Worm (Caenorhabditis elegans) whole organism, early embryonic: Measurements from ENCODE around the gene ZC395.4.

Experiments used
- F13C5.2 ChIP-seq: sonication (generic microtip); optimal IDR thresholded peaks from 2 replicates; lab custom pipeline; 2017; ENCODE audit warnings: mild to moderate bottlenecking, missing genetic modification characterization, inconsistent platforms, missing compliant biosample characterization
- aly-1 ChIP-seq: sonication (generic microtip); optimal IDR thresholded peaks from 2 replicates; lab custom pipeline; 2016; ENCODE audit warnings: missing genetic modification characterization, missing compliant biosample characterization
- ama-1 ChIP-seq: fragments of 150-350 bp; optimal IDR thresholded peaks from 2 replicates; lab custom pipeline; 2014
- ceh-36 ChIP-seq: sonication (generic microtip); optimal IDR thresholded peaks from 2 replicates; lab custom pipeline; 2016; ENCODE audit warnings: missing genetic modification characterization, inconsistent platforms, missing compliant biosample characterization
- ets-7 ChIP-seq: sonication (generic microtip); optimal IDR thresholded peaks from 2 replicates; lab custom pipeline; 2016; ENCODE audit warnings: missing genotype, missing genetic modification characterization, missing compliant biosample characterization
- flt-1 ChIP-seq: fragments of 200-800 bp; sonication (Bioruptor generic); IDR thresholded peaks from 2 replicates; pipeline ENCODE4 v1.3.6; 2022; ENCODE audit warnings: missing genetic modification characterization, missing compliant biosample characterization
- hmbx-1 ChIP-seq: sonication (generic microtip); optimal IDR thresholded peaks from 2 replicates; lab custom pipeline; 2016; ENCODE audit warnings: mild to moderate bottlenecking, missing genetic modification characterization, missing compliant biosample characterization
- hmg-4 ChIP-seq: fragments of 200-800 bp; sonication (Bioruptor generic); optimal IDR thresholded peaks from 2 replicates; lab custom pipeline; 2018; ENCODE audit warnings: mild to moderate bottlenecking, missing genetic modification characterization, missing compliant biosample characterization
- hnd-1 ChIP-seq: sonication (generic microtip); optimal IDR thresholded peaks from 2 replicates; lab custom pipeline; 2016; ENCODE audit warnings: missing genetic modification characterization, missing compliant biosample characterization
- pes-1 ChIP-seq: fragments of 200-800 bp; sonication (Bioruptor generic); IDR thresholded peaks from 2 replicates; pipeline ENCODE4 v1.3.6; 2022; ENCODE audit warnings: missing genetic modification reagents, missing genetic modification characterization, missing compliant biosample characterization
- sea-1 ChIP-seq: fragments of 200-800 bp; sonication (Bioruptor generic); conservative IDR thresholded peaks from 2 replicates; pipeline ENCODE4 v1.3.6; 2022; ENCODE audit warnings: missing genetic modification characterization, missing compliant biosample characterization
- tbx-37 ChIP-seq: fragments of 200-800 bp; sonication (Bioruptor generic); conservative IDR thresholded peaks from 2 replicates; pipeline ENCODE4 v1.3.6; 2022; ENCODE audit warnings: missing genetic modification reagents, missing genetic modification characterization, missing compliant biosample characterization
- tra-4 ChIP-seq: sonication (generic microtip); optimal IDR thresholded peaks from 2 replicates; lab custom pipeline; 2017; ENCODE audit warnings: missing genetic modification characterization, missing compliant biosample characterization

ce11 chrIII:5222777-5223176 lies 47.1 kb upstream of the ZC395.4 start:
- no peak for TF ChIP-seq hmg-4 (GFP tag; lab: Kevin White, UChicago)
- TF ChIP-seq aly-1 = no peak
- TF ChIP-seq ama-1 (lab: Kevin White, UChicago) = no peak
- no peak for TF ChIP-seq sea-1
- no peak for TF ChIP-seq flt-1 (GFP tag; lab: Robert Waterston, UW)
- TF ChIP-seq hmbx-1 (tag; lab: Kevin White, UChicago) = no peak
- no peak for TF ChIP-seq tra-4 (tag; lab: Kevin White, UChicago)
- no peak for TF ChIP-seq ceh-36
- no peak for TF ChIP-seq hnd-1 (tag; lab: Kevin White, UChicago)
- no peak for TF ChIP-seq ets-7
- no peak for TF ChIP-seq tbx-37 (GFP tag; lab: Robert Waterston, UW)
- TF ChIP-seq F13C5.2 = no peak
- no peak for TF ChIP-seq pes-1 (GFP tag; lab: Robert Waterston, UW)
